Worm (Caenorhabditis elegans): ENCODE results near the gene nhr-130.

The nhr-130 gene

DNA sequence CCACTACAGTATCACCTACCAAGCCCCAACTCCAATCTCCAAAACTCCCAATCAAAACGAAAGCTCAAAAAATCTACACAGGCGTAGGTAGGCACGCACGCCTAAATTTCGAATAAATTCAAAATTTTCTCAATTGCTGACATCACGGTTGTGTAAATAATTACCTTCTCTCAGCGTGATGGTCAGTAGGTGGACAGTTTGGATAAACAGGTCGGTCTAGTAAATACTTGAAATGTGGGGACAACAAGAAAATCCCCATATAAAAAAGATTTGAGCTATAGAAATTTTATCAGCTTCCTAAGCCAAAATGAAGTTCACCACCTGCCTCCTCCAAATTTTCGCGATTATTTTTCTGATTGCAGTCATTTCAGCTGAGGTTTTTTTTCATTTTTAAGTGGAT is 45.0 kb downstream of the nhr-130 start, which contains the start of gene B0554.1:
TSS of gene B0554.1 (plus strand) at position 301 of the 400 bp plus-strand sequence.
- TF ChIP-seq ztf-29 (GFP tag; IDR thresholded peaks at IDR 0.05) (no peak), flt-1 (GFP tag; IDR thresholded peaks at IDR 0.05) (no peak)

DNA sequence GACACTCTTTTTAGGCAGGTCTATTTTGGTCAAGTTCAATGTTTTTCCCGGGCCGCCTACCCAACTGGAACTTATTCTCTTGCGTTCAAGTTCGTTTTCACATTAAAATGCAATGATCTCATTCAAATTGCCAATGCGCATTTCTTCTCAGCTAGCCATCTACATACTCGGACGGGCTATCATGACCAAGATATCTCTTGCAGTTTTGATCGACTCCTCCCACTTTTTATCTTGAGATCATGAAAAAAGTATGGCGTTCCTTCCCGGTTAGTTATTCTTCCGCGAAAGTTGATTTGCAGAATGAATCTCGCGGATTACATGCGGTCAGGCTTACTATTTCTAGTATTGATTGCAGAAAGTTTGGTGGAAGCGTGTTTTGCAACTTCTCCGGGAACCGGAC is 49.2 kb downstream of the nhr-130 start, which contains the start of gene B0554.2:
TSS of gene B0554.2 (plus strand) at position 301 of the 400 bp plus-strand sequence.
- TF ChIP-seq tab-1 (GFP tag; IDR thresholded peaks at IDR 0.05) (no peak), ref-1 (GFP tag; conservative IDR thresholded peaks at IDR 0.05) (no peak), flt-1 (GFP tag; IDR thresholded peaks at IDR 0.05) (no peak), ztf-23 (GFP tag; IDR thresholded peaks at IDR 0.05) (no peak), ztf-29 (GFP tag; IDR thresholded peaks at IDR 0.05) (no peak), klf-2 (GFP tag; conservative IDR thresholded peaks at IDR 0.05) (no peak), T22C8.4 (GFP tag; IDR thresholded peaks at IDR 0.05) (no peak), cog-1 (tag; optimal IDR thresholded peaks at IDR 0.05) (no peak), med-1 (GFP tag; optimal IDR thresholded peaks at IDR 0.05; ENCODE audit: insufficient read depth) (no peak)

DNA sequence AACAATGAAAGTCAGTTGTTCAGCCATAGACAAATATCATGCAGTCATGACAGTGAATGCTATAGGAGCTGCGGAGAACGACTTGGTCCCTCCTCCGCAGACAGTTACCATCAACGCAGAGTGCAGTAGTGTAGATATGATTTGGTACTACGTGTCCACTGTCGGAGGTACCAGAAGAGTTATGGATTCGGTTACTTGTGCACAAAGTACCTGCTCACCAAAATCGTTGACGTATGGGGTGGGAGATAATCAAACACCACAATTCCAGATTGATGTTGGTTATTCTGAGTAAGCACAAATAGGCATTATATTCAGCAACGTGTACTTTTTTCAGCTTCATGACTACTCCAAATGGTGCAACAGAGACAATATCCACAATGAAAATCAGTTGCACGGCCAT is 50.1 kb downstream of the nhr-130 start:
- TF ChIP-seq tab-1 (GFP tag; IDR thresholded peaks at IDR 0.05), result no peak
- no peak for TF ChIP-seq T22C8.4 (GFP tag; IDR thresholded peaks at IDR 0.05)
- no peak for TF ChIP-seq med-1 (GFP tag; optimal IDR thresholded peaks at IDR 0.05; ENCODE audit: insufficient read depth)
- TF ChIP-seq ref-1 (GFP tag; conservative IDR thresholded peaks at IDR 0.05), result no peak
- no peak for TF ChIP-seq klf-2 (GFP tag; conservative IDR thresholded peaks at IDR 0.05)
- TF ChIP-seq ztf-23 (GFP tag; IDR thresholded peaks at IDR 0.05), result no peak
- no peak for TF ChIP-seq flt-1 (GFP tag; IDR thresholded peaks at IDR 0.05)
- no peak for TF ChIP-seq cog-1 (tag; optimal IDR thresholded peaks at IDR 0.05)
- TF ChIP-seq ztf-29 (GFP tag; IDR thresholded peaks at IDR 0.05), result no peak

Data from whole organism, midembryonic.